Worm (Caenorhabditis elegans) whole organism, early embryonic: Measurements from ENCODE around the gene C34C12.2.

ENCODE experiments used
- aly-1 ChIP-seq: sonication (generic microtip); optimal IDR thresholded peaks from 2 replicates; lab custom pipeline; 2016; ENCODE audit warnings: missing genetic modification characterization, missing compliant biosample characterization
- ama-1 ChIP-seq: fragments of 150-350 bp; optimal IDR thresholded peaks from 2 replicates; lab custom pipeline; 2014
- ceh-13 ChIP-seq: fragments of 200-800 bp; sonication (Bioruptor generic); optimal IDR thresholded peaks from 2 replicates; lab custom pipeline; 2018; ENCODE audit warnings: mild to moderate bottlenecking, missing genetic modification characterization, missing compliant biosample characterization
- ets-7 ChIP-seq: sonication (generic microtip); optimal IDR thresholded peaks from 2 replicates; lab custom pipeline; 2016; ENCODE audit warnings: missing genotype, missing genetic modification characterization, missing compliant biosample characterization
- hmbx-1 ChIP-seq: sonication (generic microtip); optimal IDR thresholded peaks from 2 replicates; lab custom pipeline; 2016; ENCODE audit warnings: mild to moderate bottlenecking, missing genetic modification characterization, missing compliant biosample characterization
- hmg-4 ChIP-seq: fragments of 200-800 bp; sonication (Bioruptor generic); optimal IDR thresholded peaks from 2 replicates; lab custom pipeline; 2018; ENCODE audit warnings: mild to moderate bottlenecking, missing genetic modification characterization, missing compliant biosample characterization
- hnd-1 ChIP-seq: sonication (generic microtip); optimal IDR thresholded peaks from 2 replicates; lab custom pipeline; 2016; ENCODE audit warnings: missing genetic modification characterization, missing compliant biosample characterization
- tbx-11 ChIP-seq: fragments of 200-800 bp; sonication (Bioruptor generic); IDR thresholded peaks from 2 replicates; pipeline ENCODE4 v1.3.6; 2022; ENCODE audit warnings: missing genetic modification characterization, missing compliant biosample characterization
- tra-4 ChIP-seq: sonication (generic microtip); optimal IDR thresholded peaks from 2 replicates; lab custom pipeline; 2017; ENCODE audit warnings: missing genetic modification characterization, missing compliant biosample characterization

DNA sequence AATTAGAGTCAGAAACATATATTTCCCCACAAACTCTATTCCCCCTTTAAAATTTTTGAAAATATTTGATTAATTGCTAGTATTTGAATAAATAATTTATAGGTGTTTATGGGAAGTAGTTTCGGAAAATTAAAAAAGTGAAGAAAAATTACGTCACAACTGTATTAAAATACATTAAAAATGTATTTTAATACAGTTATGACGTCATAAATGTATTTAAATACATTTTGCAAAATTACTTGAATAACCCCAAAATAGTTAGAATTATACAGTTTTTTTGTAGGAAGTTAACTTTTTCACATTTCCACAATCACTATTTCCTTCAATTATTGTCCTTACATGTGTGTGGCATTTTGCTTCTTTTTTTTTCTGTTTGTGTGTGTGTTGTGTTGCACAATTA lies 40.1 kb upstream of the C34C12.2 start:
- TF ChIP-seq hmg-4 (GFP tag; lab: Kevin White, UChicago) (no peak), tbx-11 (GFP tag; lab: Robert Waterston, UW) (no peak), ets-7 (tag; lab: Kevin White, UChicago) (no peak), ama-1 (lab: Kevin White, UChicago) (no peak), hmbx-1 (tag; lab: Kevin White, UChicago) (no peak), hnd-1 (tag; lab: Kevin White, UChicago) (no peak), ceh-13 (GFP tag; lab: Kevin White, UChicago) (no peak), tra-4 (tag; lab: Kevin White, UChicago) (no peak), aly-1 (tag; lab: Kevin White, UChicago) (no peak)
